Worm (Caenorhabditis elegans) whole organism, L4/young adult: Measurements from ENCODE around the gene cpna-5.

ENCODE experiments used
- W03F9.2 ChIP-seq: fragments of 150-350 bp; optimal IDR thresholded peaks from 2 replicates; lab custom pipeline; 2014; ENCODE audit warnings: missing biosample characterization, missing genetic modification characterization
- dao-5 ChIP-seq: sonication (generic microtip); optimal IDR thresholded peaks from 2 replicates; lab custom pipeline; 2016; ENCODE audit warnings: missing genotype, missing genetic modification characterization, moderate library complexity, missing compliant biosample characterization

DNA sequence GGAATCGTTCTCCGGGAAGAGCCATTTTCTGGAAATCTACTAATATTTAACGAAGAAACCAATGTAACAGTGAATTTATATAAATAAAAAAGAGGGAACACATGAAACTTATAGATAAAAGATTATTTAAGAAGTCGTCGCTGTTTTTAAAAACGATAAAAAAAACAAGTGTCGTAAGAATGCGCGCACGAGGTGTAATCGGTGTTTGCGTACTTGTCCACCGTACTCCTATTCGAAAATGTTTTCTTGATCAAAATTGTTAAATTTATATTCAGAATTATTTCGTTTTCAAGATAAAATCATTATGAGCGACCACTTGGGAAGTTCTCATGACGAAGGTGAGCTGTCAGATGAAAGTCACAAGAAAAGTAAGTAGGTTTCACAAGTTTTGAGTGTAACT is 19.4 kb downstream of the cpna-5 start, which contains the start of the genes moa-2 and cdk-11.1:
- TF ChIP-seq W03F9.2, result no peak
- TF ChIP-seq dao-5, result no peak
